Fruit fly (Drosophila melanogaster) whole organism, embryonic: ENCODE results near the gene CG6230.

Source experiments
- Aef1 ChIP-seq: fragments of 200-800 bp; sonication (Bioruptor generic); IDR thresholded peaks from 3 replicates; pipeline ENCODE4 v1.3.6; 2022; ENCODE audit warnings: missing biosample characterization, missing genetic modification characterization
- CG10209 ChIP-seq: fragments of 200-800 bp; sonication (Bioruptor generic); optimal IDR thresholded peaks from 3 replicates; lab custom pipeline; 2017; ENCODE audit warnings: missing biosample characterization, mild to moderate bottlenecking, missing genetic modification characterization, missing genetic modification reagents
- CG10321 ChIP-seq: fragments of 200-800 bp; sonication (Bioruptor generic); IDR thresholded peaks from 2 replicates; pipeline ENCODE4 v1.3.6; 2022; ENCODE audit warnings: missing biosample characterization, missing genetic modification characterization
- CG11085 ChIP-seq: fragments of 200-800 bp; sonication (Bioruptor generic); IDR thresholded peaks from 2 replicates; pipeline ENCODE4 v1.3.6; 2022; ENCODE audit warnings: missing biosample characterization, missing genetic modification characterization
- CG11696 ChIP-seq: fragments of 200-800 bp; sonication (Bioruptor generic); IDR thresholded peaks from 2 replicates; pipeline ENCODE4 v1.3.6; 2022; ENCODE audit warnings: missing biosample characterization, missing genetic modification characterization
- CG12769 ChIP-seq: fragments of 200-800 bp; sonication (Bioruptor generic); optimal IDR thresholded peaks from 2 replicates; lab custom pipeline; 2019; ENCODE audit warnings: missing biosample characterization, mild to moderate bottlenecking, missing genetic modification characterization, moderate library complexity
- CG14014 ChIP-seq: fragments of 200-800 bp; sonication (Bioruptor generic); IDR thresholded peaks from 2 replicates; pipeline ENCODE4 v1.3.6; 2022; ENCODE audit warnings: missing biosample characterization, missing genetic modification characterization
- CG14441 ChIP-seq: fragments of 200-800 bp; sonication (Bioruptor generic); IDR thresholded peaks from 2 replicates; pipeline ENCODE4 v1.3.6; 2022; ENCODE audit warnings: missing biosample characterization, missing genetic modification characterization
- CG14667 ChIP-seq: fragments of 200-800 bp; sonication (Bioruptor generic); IDR thresholded peaks from 2 replicates; pipeline ENCODE4 v1.3.6; 2022; ENCODE audit warnings: missing biosample characterization, missing genetic modification characterization
- CG15601 ChIP-seq: fragments of 200-800 bp; sonication (Bioruptor generic); optimal IDR thresholded peaks from 3 replicates; lab custom pipeline; 2019; ENCODE audit warnings: missing biosample characterization, mild to moderate bottlenecking, missing genetic modification characterization, moderate library complexity
- CG1602 ChIP-seq: fragments of 200-800 bp; sonication (Bioruptor generic); optimal IDR thresholded peaks from 3 replicates; lab custom pipeline; 2016; ENCODE audit warnings: missing biosample characterization, missing genetic modification characterization
- CG17912 ChIP-seq: fragments of 200-800 bp; sonication (Bioruptor generic); optimal IDR thresholded peaks from 2 replicates; lab custom pipeline; 2018; ENCODE audit warnings: missing biosample characterization, mild to moderate bottlenecking, missing genetic modification characterization
- CG18476 ChIP-seq: fragments of 200-800 bp; sonication (Bioruptor generic); optimal IDR thresholded peaks from 2 replicates; lab custom pipeline; 2016; ENCODE audit warnings: missing biosample characterization, mild to moderate bottlenecking, missing genetic modification characterization
- CG2120 ChIP-seq: fragments of 200-800 bp; sonication (Bioruptor generic); optimal IDR thresholded peaks from 3 replicates; lab custom pipeline; 2016; ENCODE audit warnings: missing biosample characterization, missing genetic modification characterization
- CG30431 ChIP-seq: fragments of 200-800 bp; sonication (Bioruptor generic); optimal IDR thresholded peaks from 2 replicates; lab custom pipeline; 2017; ENCODE audit warnings: missing biosample characterization, missing genetic modification characterization
- CG6813 ChIP-seq: fragments of 200-800 bp; sonication (Bioruptor generic); optimal IDR thresholded peaks from 2 replicates; lab custom pipeline; 2017; ENCODE audit warnings: missing biosample characterization, missing genetic modification characterization, mild to moderate bottlenecking, moderate library complexity, missing genetic modification reagents
- CG8924 ChIP-seq: fragments of 200-800 bp; optimal IDR thresholded peaks from 3 replicates; lab custom pipeline; 2019; ENCODE audit warnings: missing biosample characterization, mild to moderate bottlenecking, missing genetic modification characterization, moderate library complexity
- CG9727 ChIP-seq: fragments of 200-800 bp; sonication (Bioruptor generic); optimal IDR thresholded peaks from 3 replicates; lab custom pipeline; 2017; ENCODE audit warnings: missing biosample characterization, mild to moderate bottlenecking, missing genetic modification characterization
- Chrac-16 ChIP-seq: fragments of 200-800 bp; sonication (Bioruptor generic); optimal IDR thresholded peaks from 3 replicates; lab custom pipeline; 2016; ENCODE audit warnings: missing biosample characterization, missing genetic modification characterization
- Dip2 ChIP-seq: fragments of 200-800 bp; sonication (Bioruptor generic); IDR thresholded peaks from 2 replicates; pipeline ENCODE4 v1.3.6; 2022; ENCODE audit warnings: missing biosample characterization, missing genetic modification characterization
- Dip3 ChIP-seq: fragments of 200-800 bp; sonication (Bioruptor generic); optimal IDR thresholded peaks from 3 replicates; lab custom pipeline; 2016; ENCODE audit warnings: missing biosample characterization, missing genetic modification characterization
- Drgx ChIP-seq: fragments of 200-800 bp; sonication (Bioruptor generic); IDR thresholded peaks from 2 replicates; pipeline ENCODE4 v1.3.6; 2022; ENCODE audit warnings: missing biosample characterization, missing genetic modification characterization
- HHEX ChIP-seq: fragments of 200-800 bp; sonication (Bioruptor generic); optimal IDR thresholded peaks from 3 replicates; lab custom pipeline; 2017; ENCODE audit warnings: missing biosample characterization, mild to moderate bottlenecking, missing genetic modification characterization, missing genetic modification reagents
- Mad ChIP-seq: fragments of 200-800 bp; sonication (Bioruptor generic); optimal IDR thresholded peaks from 2 replicates; lab custom pipeline; 2016; ENCODE audit warnings: missing biosample characterization, missing genetic modification characterization
- Meics ChIP-seq: fragments of 200-800 bp; sonication (Bioruptor generic); optimal IDR thresholded peaks from 2 replicates; lab custom pipeline; 2017; ENCODE audit warnings: missing biosample characterization, mild to moderate bottlenecking, missing genetic modification characterization
- NK7.1 ChIP-seq: fragments of 200-800 bp; sonication (Bioruptor generic); optimal IDR thresholded peaks from 3 replicates; lab custom pipeline; 2016; ENCODE audit warnings: missing biosample characterization, missing genetic modification characterization
- Opbp ChIP-seq: fragments of 200-800 bp; sonication (Bioruptor generic); IDR thresholded peaks from 3 replicates; pipeline ENCODE4 v1.3.6; 2022; ENCODE audit warnings: missing biosample characterization, missing genetic modification characterization; ENCODE audit not compliant: partially characterized antibody
- Ptx1 ChIP-seq: fragments of 200-800 bp; sonication (Bioruptor generic); IDR thresholded peaks from 2 replicates; pipeline ENCODE4 v1.3.6; 2022; ENCODE audit warnings: missing biosample characterization, missing genetic modification characterization
- Scr ChIP-seq: fragments of 200-800 bp; sonication (Bioruptor generic); IDR thresholded peaks from 2 replicates; pipeline ENCODE4 v1.3.6; 2022; ENCODE audit warnings: missing biosample characterization, missing genetic modification characterization; ENCODE audit not compliant: partially characterized antibody
- Sin3A ChIP-seq: fragments of >200 bp; optimal IDR thresholded peaks from 2 replicates; lab custom pipeline; 2018
- Sox100B ChIP-seq: fragments of 200-800 bp; sonication (Bioruptor generic); optimal IDR thresholded peaks from 3 replicates; lab custom pipeline; 2018; ENCODE audit warnings: missing biosample characterization, mild to moderate bottlenecking, missing genetic modification characterization
- da ChIP-seq: fragments of 200-800 bp; sonication (Bioruptor generic); optimal IDR thresholded peaks from 2 replicates; lab custom pipeline; 2016; ENCODE audit warnings: missing biosample characterization, missing genetic modification characterization
- dpn ChIP-seq, 2 experiments: fragments of 200-800 bp; sonication (Bioruptor generic); optimal IDR thresholded peaks; 3 replicates each; lab custom pipeline; 2016; ENCODE audit warnings: missing biosample characterization in 2 of 2, missing genetic modification characterization in 2 of 2
- fd102C ChIP-seq: fragments of 200-800 bp; sonication (Bioruptor generic); optimal IDR thresholded peaks from 2 replicates; lab custom pipeline; 2018; ENCODE audit warnings: missing biosample characterization, mild to moderate bottlenecking, missing genetic modification characterization, moderate library complexity
- hb ChIP-seq: fragments of 200-800 bp; sonication (Bioruptor generic); IDR thresholded peaks from 3 replicates; pipeline ENCODE4 v1.3.6; 2022; ENCODE audit warnings: missing biosample characterization, missing genetic modification characterization; ENCODE audit not compliant: partially characterized antibody
- hkb ChIP-seq, 2 experiments: fragments of 200-800 bp in 1 of 2; fragments of >200 bp in 1 of 2; sonication (Bioruptor generic) in 1 of 2; IDR thresholded peaks in 1 of 2; optimal IDR thresholded peaks in 1 of 2; 2 replicates each; pipeline versions ENCODE4 v1.3.6 to Lab custom; 2017 to 2022; ENCODE audit warnings: missing biosample characterization in 1 of 2, missing genetic modification characterization in 1 of 2
- jing ChIP-seq: fragments of 200-800 bp; sonication (Bioruptor generic); optimal IDR thresholded peaks from 2 replicates; lab custom pipeline; 2018; ENCODE audit warnings: missing biosample characterization, mild to moderate bottlenecking, missing genetic modification characterization
- kah ChIP-seq: fragments of 200-800 bp; sonication (Bioruptor generic); optimal IDR thresholded peaks from 2 replicates; lab custom pipeline; 2018; ENCODE audit warnings: missing biosample characterization, mild to moderate bottlenecking, missing genetic modification characterization
- kni ChIP-seq: fragments of 200-800 bp; sonication (Bioruptor generic); optimal IDR thresholded peaks from 3 replicates; lab custom pipeline; 2017; ENCODE audit warnings: mild to moderate bottlenecking, missing biosample characterization, missing genetic modification reagents, missing genetic modification characterization
- lab ChIP-seq: fragments of 200-800 bp; sonication (Bioruptor generic); optimal IDR thresholded peaks from 3 replicates; lab custom pipeline; 2017; ENCODE audit warnings: missing biosample characterization, missing genetic modification characterization, mild to moderate bottlenecking, moderate library complexity, missing genetic modification reagents
- lilli ChIP-seq: fragments of 200-800 bp; sonication (Bioruptor generic); optimal IDR thresholded peaks from 3 replicates; lab custom pipeline; 2016; ENCODE audit warnings: missing biosample characterization, missing genetic modification characterization
- lov ChIP-seq, 2 experiments: fragments of 200-800 bp in 1 of 2; fragments of >200 bp in 1 of 2; sonication (Bioruptor generic) in 1 of 2; IDR thresholded peaks in 1 of 2; optimal IDR thresholded peaks in 1 of 2; 2 replicates in 1 of 2; 3 replicates in 1 of 2; pipeline versions ENCODE4 v1.3.6 to Lab custom; 2017 to 2022; ENCODE audit warnings: missing biosample characterization in 1 of 2, missing genetic modification characterization in 1 of 2
- mam ChIP-seq: fragments of 200-800 bp; sonication (Bioruptor generic); optimal IDR thresholded peaks from 3 replicates; lab custom pipeline; 2016; ENCODE audit warnings: missing biosample characterization, missing genetic modification characterization
- ranshi ChIP-seq: fragments of 200-800 bp; sonication (Bioruptor generic); IDR thresholded peaks from 2 replicates; pipeline ENCODE4 v1.3.6; 2022; ENCODE audit warnings: missing biosample characterization, missing genetic modification characterization
- schlank ChIP-seq: fragments of 200-800 bp; sonication (Bioruptor generic); optimal IDR thresholded peaks from 2 replicates; lab custom pipeline; 2018; ENCODE audit warnings: missing biosample characterization, mild to moderate bottlenecking, missing genetic modification characterization
- seq ChIP-seq: fragments of 200-800 bp; sonication (Bioruptor generic); IDR thresholded peaks from 2 replicates; pipeline ENCODE4 v1.3.6; 2022; ENCODE audit warnings: missing biosample characterization, missing genetic modification characterization
- tap ChIP-seq: fragments of 200-800 bp; optimal IDR thresholded peaks from 3 replicates; lab custom pipeline; 2019; ENCODE audit warnings: missing biosample characterization, mild to moderate bottlenecking, missing genetic modification characterization, moderate library complexity
- tgo ChIP-seq: fragments of 200-800 bp; sonication (Bioruptor generic); IDR thresholded peaks from 3 replicates; pipeline ENCODE4 v1.3.6; 2022; ENCODE audit warnings: missing biosample characterization, missing genetic modification characterization
- tup ChIP-seq: fragments of 200-800 bp; sonication (Bioruptor generic); optimal IDR thresholded peaks from 2 replicates; lab custom pipeline; 2016; ENCODE audit warnings: missing biosample characterization, mild to moderate bottlenecking, missing genetic modification characterization, moderate library complexity

CG6230 gene

DNA sequence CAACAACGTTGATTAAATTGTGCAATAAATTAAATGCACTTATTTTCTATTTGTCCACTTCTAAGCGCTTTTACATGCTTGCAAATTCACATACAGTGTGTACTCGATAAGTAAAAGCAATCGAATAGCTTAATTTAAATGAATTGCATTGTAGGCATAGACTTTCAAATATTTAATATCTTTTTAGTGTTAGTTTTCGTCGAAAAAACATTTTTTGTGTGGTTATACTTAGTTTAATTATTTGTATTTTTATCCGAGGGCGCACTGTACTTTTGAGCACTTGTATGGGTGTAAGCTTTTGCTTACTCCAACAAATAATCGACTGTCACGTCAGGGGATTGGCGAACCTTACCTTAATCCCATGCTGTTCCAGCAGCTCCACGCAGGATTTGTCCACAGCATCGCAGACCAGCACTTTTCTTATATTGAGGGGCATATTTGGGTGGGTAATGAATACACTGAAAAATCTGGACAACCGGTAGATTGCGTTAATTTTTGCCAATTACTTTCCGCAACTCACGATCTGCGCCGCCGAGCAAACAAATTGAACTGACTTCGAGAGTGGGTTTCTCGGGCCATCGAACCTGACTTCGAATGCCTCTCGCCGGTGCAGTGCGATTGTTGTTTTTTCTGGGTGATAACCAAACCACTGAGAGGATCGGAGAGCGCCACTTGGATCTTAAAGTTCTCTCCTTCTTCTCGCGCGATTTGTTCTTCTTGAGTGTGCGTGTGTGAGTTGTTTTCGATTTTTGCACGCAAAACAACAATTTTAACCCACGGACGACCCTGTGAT is 35.2 kb upstream of the CG6230 start, which contains the start of gene CG6287 (continued):
- TF ChIP-seq Chrac-16 (GFP tag; lab: Kevin White, UChicago), result peak; percentile 18
- peak; percentile 37 for TF ChIP-seq mam (GFP tag; lab: Kevin White, UChicago)
- TF ChIP-seq lab (GFP tag; lab: Kevin White, UChicago), result peak; percentile 32
- peak; percentile 37 for TF ChIP-seq Dip3 (GFP tag; lab: Kevin White, UChicago)
- no peak for TF ChIP-seq Ptx1
- no peak for TF ChIP-seq CG30431
- no peak for TF ChIP-seq CG15601 (tag; lab: Kevin White, UChicago)
- TF ChIP-seq CG18476 (GFP tag; lab: Kevin White, UChicago), result no peak
- no peak for TF ChIP-seq hkb (optimal IDR thresholded peaks at IDR 0.05; lab: Kevin White, UChicago)
- no peak for TF ChIP-seq hkb (GFP tag; IDR thresholded peaks at IDR 0.05; lab: Robert Waterston, UW)
- TF ChIP-seq kni (GFP tag; lab: Kevin White, UChicago), result no peak
- no peak for TF ChIP-seq Dip2 (GFP tag; lab: Robert Waterston, UW)
- TF ChIP-seq Mad (GFP tag; lab: Kevin White, UChicago), result no peak
- no peak for TF ChIP-seq tgo (GFP tag; lab: Robert Waterston, UW)
- no peak for TF ChIP-seq CG6813 (GFP tag; lab: Kevin White, UChicago)
- TF ChIP-seq tap, result no peak
- no peak for TF ChIP-seq dpn (GFP tag; optimal IDR thresholded peaks at IDR 0.05; lab: Kevin White, UChicago)
- no peak for TF ChIP-seq seq
- no peak for TF ChIP-seq jing
- no peak for TF ChIP-seq CG11085 (GFP tag; lab: Robert Waterston, UW)
- no peak for TF ChIP-seq Sin3A
- peak; percentile 68 for TF ChIP-seq CG14441 (GFP tag; lab: Robert Waterston, UW)
- no peak for TF ChIP-seq HHEX (GFP tag; lab: Kevin White, UChicago)
- TF ChIP-seq Drgx (GFP tag; lab: Robert Waterston, UW), result peak; percentile 97
- TF ChIP-seq Scr (GFP tag; lab: Robert Waterston, UW), result no peak
- no peak for TF ChIP-seq lilli (GFP tag; lab: Kevin White, UChicago)
- TF ChIP-seq CG14667, result no peak
- peak; percentile 59 for TF ChIP-seq CG2120 (GFP tag; lab: Kevin White, UChicago)
- TF ChIP-seq CG1602 (GFP tag; lab: Kevin White, UChicago), result peak; percentile 6
- TF ChIP-seq schlank (tag; lab: Kevin White, UChicago), result no peak
- no peak for TF ChIP-seq da
- TF ChIP-seq CG9727, result no peak
- TF ChIP-seq ranshi (GFP tag; lab: Robert Waterston, UW), result peak; percentile 30; the same call in 1 of the 2 replicates
- peak; percentile 5 for TF ChIP-seq CG10209 (GFP tag; lab: Kevin White, UChicago)
- TF ChIP-seq CG12769 (tag; lab: Kevin White, UChicago), result no peak
- TF ChIP-seq CG11696 (GFP tag; lab: Robert Waterston, UW), result no peak
- TF ChIP-seq fd102C (GFP tag; lab: Kevin White, UChicago), result no peak
- 0 out of 2 replicates have a peak, but pooled peaks have one; percentile 31 for TF ChIP-seq CG14014 (GFP tag; lab: Robert Waterston, UW)
- no peak for TF ChIP-seq CG17912 (GFP tag; lab: Kevin White, UChicago)
- TF ChIP-seq kah (GFP tag; lab: Kevin White, UChicago), result no peak
- no peak for TF ChIP-seq hb
- TF ChIP-seq Meics (GFP tag; lab: Kevin White, UChicago), result peak; percentile 34
- no peak for TF ChIP-seq CG8924 (tag; lab: Kevin White, UChicago)
- TF ChIP-seq Opbp (GFP tag; lab: Robert Waterston, UW), result no peak
- peak; percentile 43; the same call in 2 of the 3 replicates for TF ChIP-seq Aef1 (GFP tag; lab: Robert Waterston, UW)
- TF ChIP-seq tup (GFP tag; lab: Kevin White, UChicago), result no peak
- TF ChIP-seq Sox100B (GFP tag; lab: Kevin White, UChicago), result no peak
- no peak for TF ChIP-seq NK7.1 (GFP tag; lab: Kevin White, UChicago)
- TF ChIP-seq CG10321 (GFP tag; lab: Robert Waterston, UW), result 0 out of 2 replicates have a peak, but pooled peaks have one; percentile 12
- TF ChIP-seq lov (optimal IDR thresholded peaks at IDR 0.05; lab: Kevin White, UChicago), result no peak
- TF ChIP-seq lov (GFP tag; IDR thresholded peaks at IDR 0.05; lab: Robert Waterston, UW), result no peak
